Worm (Caenorhabditis elegans) whole organism, L4 larva: ENCODE data around the gene F35E8.6.

Source experiments
- ctbp-1 ChIP-seq: fragments of 200-800 bp; sonication (Bioruptor generic); IDR thresholded peaks from 2 replicates; pipeline ENCODE4 v1.3.6; 2022; ENCODE audit warnings: missing genetic modification reagents, missing genetic modification characterization, missing compliant biosample characterization
- lsy-2 ChIP-seq, 2 experiments: fragments of 150-350 bp in 1 of 2; sonication (generic microtip) in 1 of 2; optimal IDR thresholded peaks; 2 replicates each; lab custom pipeline; 2014 to 2017; ENCODE audit warnings: missing biosample characterization in 2 of 2, missing genetic modification characterization in 2 of 2

- TF ChIP-seq ctbp-1, result no peak
- no peak for TF ChIP-seq lsy-2 (tag; optimal IDR thresholded peaks at IDR 0.05; lab: Kevin White, UChicago)
Observed at ce11 chrV:15863042-15863441, 48.9 kb upstream of the F35E8.6 start, which contains the start of gene srh-299.
